Worm (Caenorhabditis elegans) whole organism, L4 larva: ENCODE measurements around the gene F46C5.7.

Experiments
- D1046.2 ChIP-seq: fragments of 200-800 bp; sonication (Bioruptor generic); IDR thresholded peaks from 2 replicates; pipeline ENCODE4 v1.3.6; 2022; ENCODE audit warnings: missing genetic modification characterization, missing compliant biosample characterization
- F10B5.3 ChIP-seq: sonication (generic microtip); optimal IDR thresholded peaks from 2 replicates; lab custom pipeline; 2016; ENCODE audit warnings: mild to moderate bottlenecking, missing genetic modification characterization, missing compliant biosample characterization
- F26F4.8 ChIP-seq: fragments of 200-800 bp; sonication (Bioruptor generic); conservative IDR thresholded peaks from 2 replicates; pipeline ENCODE4 v1.3.6; 2022; ENCODE audit warnings: missing genetic modification characterization, missing compliant biosample characterization
- F37D6.2 ChIP-seq: sonication (generic microtip); optimal IDR thresholded peaks from 2 replicates; lab custom pipeline; 2016; ENCODE audit warnings: mild to moderate bottlenecking, missing genetic modification characterization, missing compliant biosample characterization
- F44E2.7 ChIP-seq: fragments of 200-800 bp; sonication (Bioruptor generic); IDR thresholded peaks from 2 replicates; pipeline ENCODE4 v2.1.2; 2022; ENCODE audit warnings: missing genetic modification characterization, missing compliant biosample characterization
- F49E8.2 ChIP-seq: sonication (generic microtip); optimal IDR thresholded peaks from 2 replicates; lab custom pipeline; 2016; ENCODE audit warnings: missing compliant biosample characterization, mild to moderate bottlenecking, missing genetic modification characterization, borderline replicate concordance
- T26A8.4 ChIP-seq: fragments of 200-800 bp; sonication (Bioruptor generic); IDR thresholded peaks from 2 replicates; pipeline ENCODE4 v1.3.6; 2022; ENCODE audit warnings: missing genetic modification characterization, missing compliant biosample characterization
- Y5F2A.4 ChIP-seq: fragments of 200-800 bp; sonication (Bioruptor generic); optimal IDR thresholded peaks from 2 replicates; lab custom pipeline; 2018; ENCODE audit warnings: mild to moderate bottlenecking, missing genetic modification characterization, missing compliant biosample characterization
- Y75B8A.6 ChIP-seq: fragments of 200-800 bp; sonication (Bioruptor generic); IDR thresholded peaks from 2 replicates; pipeline ENCODE4 v1.3.6; 2022; ENCODE audit warnings: missing genetic modification reagents, missing genetic modification characterization, missing compliant biosample characterization
- ZK337.2 ChIP-seq: fragments of 200-800 bp; sonication (Bioruptor generic); IDR thresholded peaks from 2 replicates; pipeline ENCODE4 v1.3.6; 2022; ENCODE audit warnings: missing genetic modification reagents, missing genetic modification characterization, missing compliant biosample characterization
- aha-1 ChIP-seq: fragments of 150-350 bp; peaks from one replicate; lab custom pipeline; 2014; ENCODE audit warnings: missing biosample characterization, missing genetic modification characterization
- ama-1 ChIP-seq: fragments of 150-350 bp; optimal IDR thresholded peaks from 2 replicates; lab custom pipeline; 2014; ENCODE audit warnings: inconsistent platforms, mixed read lengths
- arid-1 ChIP-seq: fragments of 200-800 bp; sonication (Bioruptor generic); conservative IDR thresholded peaks from 2 replicates; pipeline ENCODE4 v1.3.6; 2022; ENCODE audit warnings: missing genetic modification reagents, missing genetic modification characterization, missing compliant biosample characterization
- ceh-28 ChIP-seq: fragments of 150-350 bp; optimal IDR thresholded peaks from 2 replicates; lab custom pipeline; 2014; ENCODE audit warnings: missing biosample characterization, missing genetic modification reagents, missing genetic modification characterization
- ceh-44 ChIP-seq: fragments of 200-800 bp; sonication (Bioruptor generic); IDR thresholded peaks from 2 replicates; pipeline ENCODE4 v1.3.6; 2022; ENCODE audit warnings: missing genetic modification reagents, missing genetic modification characterization, missing compliant biosample characterization
- ceh-62 ChIP-seq: sonication (generic microtip); optimal IDR thresholded peaks from 2 replicates; lab custom pipeline; 2017; ENCODE audit warnings: missing biosample characterization, missing genetic modification characterization
- ceh-82 ChIP-seq: sonication (generic microtip); optimal IDR thresholded peaks from 2 replicates; lab custom pipeline; 2017; ENCODE audit warnings: missing biosample characterization, missing genetic modification characterization
- ces-1 ChIP-seq: fragments of 150-350 bp; sonication (generic microtip); optimal IDR thresholded peaks from 4 replicates; lab custom pipeline; 2014; ENCODE audit warnings: missing biosample characterization, missing genetic modification reagents, missing genetic modification characterization
- daf-12 ChIP-seq: fragments of 150-350 bp; optimal IDR thresholded peaks from 2 replicates; lab custom pipeline; 2014; ENCODE audit warnings: missing biosample characterization, missing genetic modification reagents, missing genetic modification characterization
- daf-19 ChIP-seq: fragments of 200-800 bp; sonication (Bioruptor generic); conservative IDR thresholded peaks from 2 replicates; pipeline ENCODE4 v1.3.6; 2022; ENCODE audit warnings: missing genetic modification characterization, missing compliant biosample characterization
- daf-8 ChIP-seq: fragments of 200-800 bp; sonication (Bioruptor generic); IDR thresholded peaks from 2 replicates; pipeline ENCODE4 v1.3.6; 2022; ENCODE audit warnings: missing genetic modification characterization, missing compliant biosample characterization
- dmd-6 ChIP-seq: fragments of 200-800 bp; sonication (Bioruptor generic); IDR thresholded peaks from 2 replicates; pipeline ENCODE4 v1.3.6; 2022; ENCODE audit warnings: missing genetic modification reagents, missing genetic modification characterization, missing compliant biosample characterization
- duxl-1 ChIP-seq: sonication (generic microtip); optimal IDR thresholded peaks from 2 replicates; lab custom pipeline; 2016; ENCODE audit warnings: mild to moderate bottlenecking, missing genetic modification characterization, moderate library complexity, missing compliant biosample characterization; ENCODE audit not compliant: poor library complexity
- egl-27 ChIP-seq: sonication (generic microtip); optimal IDR thresholded peaks from 3 replicates; lab custom pipeline; 2017; ENCODE audit warnings: missing biosample characterization, missing genetic modification reagents, missing genetic modification characterization
- egl-43 ChIP-seq: fragments of 200-800 bp; sonication (Bioruptor generic); IDR thresholded peaks from 2 replicates; pipeline ENCODE4 v1.3.6; 2022; ENCODE audit warnings: missing genetic modification reagents, missing genetic modification characterization, missing compliant biosample characterization
- fkh-10 ChIP-seq: fragments of 150-350 bp; optimal IDR thresholded peaks from 2 replicates; lab custom pipeline; 2014; ENCODE audit warnings: missing biosample characterization, missing genetic modification reagents, missing genetic modification characterization
- hlh-11 ChIP-seq: fragments of 200-800 bp; sonication (Bioruptor generic); optimal IDR thresholded peaks from 2 replicates; lab custom pipeline; 2018; ENCODE audit warnings: mild to moderate bottlenecking, missing genetic modification characterization, missing compliant biosample characterization
- hmg-1.1 ChIP-seq: fragments of 200-800 bp; sonication (Bioruptor generic); IDR thresholded peaks from 2 replicates; pipeline ENCODE4 v1.3.6; 2022; ENCODE audit warnings: missing genetic modification reagents, missing genetic modification characterization, missing compliant biosample characterization
- jun-1 ChIP-seq: fragments of 150-350 bp; optimal IDR thresholded peaks from 2 replicates; lab custom pipeline; 2014; ENCODE audit warnings: missing biosample characterization, missing genetic modification reagents, missing genetic modification characterization
- lim-7 ChIP-seq: fragments of 200-800 bp; sonication (Bioruptor generic); IDR thresholded peaks from 2 replicates; pipeline ENCODE4 v1.3.6; 2022; ENCODE audit warnings: missing genetic modification characterization, missing compliant biosample characterization
- lin-1 ChIP-seq: fragments of 200-800 bp; sonication (Bioruptor generic); IDR thresholded peaks from 2 replicates; pipeline ENCODE4 v1.3.6; 2022; ENCODE audit warnings: missing genetic modification reagents, missing genetic modification characterization, missing compliant biosample characterization
- lin-15B ChIP-seq: fragments of 150-350 bp; sonication (generic microtip); optimal IDR thresholded peaks from 3 replicates; lab custom pipeline; 2014; ENCODE audit warnings: missing biosample characterization, missing genetic modification characterization
- lin-38 ChIP-seq: fragments of 200-800 bp; sonication (Bioruptor generic); IDR thresholded peaks from 2 replicates; pipeline ENCODE4 v1.3.6; 2022; ENCODE audit warnings: missing genetic modification reagents, missing genetic modification characterization, missing compliant biosample characterization
- madf-5 ChIP-seq, 2 experiments: fragments of 200-800 bp; sonication (Bioruptor generic); IDR thresholded peaks; 2 replicates each; pipeline ENCODE4 v1.3.6; 2022; ENCODE audit warnings: missing compliant biosample characterization in 2 of 2, missing genetic modification characterization in 2 of 2
- mdl-1 ChIP-seq, 2 experiments: fragments of 150-350 bp in 1 of 2; sonication (generic microtip) in 1 of 2; optimal IDR thresholded peaks; 2 replicates each; lab custom pipeline; 2014 to 2017; ENCODE audit warnings: missing biosample characterization in 2 of 2, missing genetic modification characterization in 2 of 2
- mdt-29 ChIP-seq: fragments of 200-800 bp; sonication (Bioruptor generic); IDR thresholded peaks from 2 replicates; pipeline ENCODE4 v1.3.6; 2022; ENCODE audit warnings: missing genetic modification reagents, missing genetic modification characterization, missing compliant biosample characterization
- mxl-3 ChIP-seq: fragments of 200-800 bp; sonication (Bioruptor generic); optimal IDR thresholded peaks from 2 replicates; lab custom pipeline; 2018; ENCODE audit warnings: mild to moderate bottlenecking, missing genetic modification characterization, missing compliant biosample characterization
- nhr-111 ChIP-seq: fragments of 200-800 bp; sonication (Bioruptor generic); optimal IDR thresholded peaks from 2 replicates; lab custom pipeline; 2018; ENCODE audit warnings: mild to moderate bottlenecking, missing genetic modification characterization, missing compliant biosample characterization
- nhr-237 ChIP-seq: sonication (generic microtip); optimal IDR thresholded peaks from 2 replicates; lab custom pipeline; 2017; ENCODE audit warnings: missing biosample characterization, missing genetic modification characterization
- nhr-42 ChIP-seq: fragments of 200-800 bp; sonication (Bioruptor generic); IDR thresholded peaks from 2 replicates; pipeline ENCODE4 v1.3.6; 2022; ENCODE audit warnings: missing genetic modification characterization, missing compliant biosample characterization
- pqm-1 ChIP-seq: sonication (generic microtip); optimal IDR thresholded peaks from 2 replicates; lab custom pipeline; 2017; ENCODE audit warnings: missing biosample characterization, missing genetic modification characterization
- saeg-2 ChIP-seq: fragments of 200-800 bp; sonication (Bioruptor generic); IDR thresholded peaks from 2 replicates; pipeline ENCODE4 v1.3.6; 2022; ENCODE audit warnings: missing genetic modification reagents, missing genetic modification characterization, missing compliant biosample characterization
- sdz-12 ChIP-seq: fragments of 200-800 bp; sonication (Bioruptor generic); optimal IDR thresholded peaks from 2 replicates; lab custom pipeline; 2018; ENCODE audit warnings: mild to moderate bottlenecking, missing genetic modification characterization, missing compliant biosample characterization
- skn-1 ChIP-seq: fragments of 150-350 bp; optimal IDR thresholded peaks from 2 replicates; lab custom pipeline; 2014; ENCODE audit warnings: missing biosample characterization, missing genetic modification characterization
- tra-1 ChIP-seq: fragments of 200-800 bp; sonication (Bioruptor generic); IDR thresholded peaks from 2 replicates; pipeline ENCODE4 v1.3.6; 2022; ENCODE audit warnings: missing genetic modification reagents, missing genetic modification characterization, missing compliant biosample characterization
- unc-62 ChIP-seq, 3 experiments: fragments of 150-350 bp in 1 of 3; sonication (generic microtip); optimal IDR thresholded peaks in 2 of 3; peaks in 1 of 3; 1 replicate in 1 of 3; 2 replicates in 2 of 3; lab custom pipeline; 2014 to 2017; ENCODE audit warnings: missing biosample characterization in 3 of 3, missing genetic modification characterization in 3 of 3, missing genetic modification reagents in 3 of 3, missing genotype in 1 of 3
- vab-7 ChIP-seq: fragments of 200-800 bp; sonication (Bioruptor generic); IDR thresholded peaks from 2 replicates; pipeline ENCODE4 v1.3.6; 2022; ENCODE audit warnings: missing genetic modification reagents, missing genetic modification characterization, missing compliant biosample characterization
- zfp-2 ChIP-seq: sonication (generic microtip); optimal IDR thresholded peaks from 2 replicates; lab custom pipeline; 2016; ENCODE audit warnings: mild to moderate bottlenecking, missing genetic modification characterization, missing compliant biosample characterization

The F46C5.7 gene

DNA sequence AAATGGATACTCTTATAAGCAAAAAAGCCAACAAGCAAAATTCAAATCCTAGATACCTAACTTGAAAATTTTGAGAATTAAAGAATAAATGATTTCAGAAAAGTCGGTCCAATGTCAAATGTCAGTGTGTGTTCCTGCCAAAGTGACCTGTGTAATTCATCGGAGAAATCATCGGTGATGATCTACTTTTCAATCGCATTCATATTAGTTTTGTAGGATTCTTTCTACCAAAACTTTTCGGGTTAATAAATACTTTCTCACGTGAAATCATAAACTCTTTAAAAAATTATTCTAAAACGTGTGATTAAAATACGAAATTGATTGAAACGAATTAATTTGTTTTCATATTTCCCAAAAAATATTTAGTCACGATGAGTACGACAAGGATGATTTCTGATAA is at the start of gene F46C5.7:
Gene F46C5.7, plus strand, starts transcription at position 301 of the 400 bp plus-strand sequence.
- TF ChIP-seq vab-7: no peak
- no peak for TF ChIP-seq ZK337.2
- TF ChIP-seq D1046.2 (GFP tag; lab: Robert Waterston, UW): no peak
- TF ChIP-seq ceh-82 (tag; lab: Kevin White, UChicago): no peak
- no peak for TF ChIP-seq egl-27 (tag; lab: Kevin White, UChicago)
- no peak for TF ChIP-seq F44E2.7 (GFP tag; lab: Robert Waterston, UW)
- no peak for TF ChIP-seq unc-62 (GFP tag; optimal IDR thresholded peaks at IDR 0.05 in 1 of 2; lab: Kevin White, UChicago)
- TF ChIP-seq unc-62 (tag; optimal IDR thresholded peaks at IDR 0.05; lab: Kevin White, UChicago): no peak
- no peak for TF ChIP-seq hlh-11 (tag; lab: Kevin White, UChicago)
- no peak for TF ChIP-seq ceh-62

DNA sequence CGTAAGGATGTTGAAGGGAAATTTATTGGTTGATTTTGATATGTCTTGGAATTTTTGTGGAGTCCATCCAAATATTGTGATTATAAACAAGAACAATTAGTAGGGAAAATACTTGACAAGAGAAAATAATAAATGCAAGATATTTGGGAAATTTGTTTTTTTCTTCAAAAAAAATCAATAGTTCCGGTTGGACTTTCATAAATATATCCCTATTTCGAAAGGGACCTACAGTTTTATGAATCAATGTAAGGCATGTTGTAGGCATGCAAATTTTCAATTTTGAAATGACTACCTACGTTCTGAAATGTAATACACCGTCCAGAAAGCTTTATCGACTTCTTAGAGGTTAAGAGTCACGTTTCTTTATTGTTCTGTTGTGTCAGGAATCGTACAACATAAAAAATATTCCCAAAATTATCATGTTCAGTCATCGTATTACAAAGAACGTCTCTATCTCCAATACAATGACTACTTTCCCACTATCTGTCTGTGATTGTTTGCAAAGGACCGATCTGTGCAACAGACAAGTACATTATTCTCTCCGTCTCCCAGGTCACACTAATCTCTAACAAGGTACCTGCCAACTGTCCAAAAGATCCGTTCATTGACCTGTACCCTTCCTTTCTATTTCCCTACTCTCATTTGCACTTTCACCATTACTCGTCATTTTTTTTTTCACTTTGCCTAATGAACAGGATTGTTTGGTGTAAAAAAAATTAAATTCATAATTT is 49.1 kb upstream of the F46C5.7 start, which contains the start of gene F07H5.13:
Gene F07H5.13, plus strand, starts transcription at position 730 of the 731 bp plus-strand sequence.
- TF ChIP-seq madf-5 (GFP tag; IDR thresholded peaks at IDR 0.05; lab: Robert Waterston, UW) (no peak), tra-1 (GFP tag; lab: Robert Waterston, UW) (no peak), pqm-1 (tag; lab: Kevin White, UChicago) (no peak), ceh-28 (tag; lab: Kevin White, UChicago) (no peak), ZK337.2 (no peak), T26A8.4 (peak; percentile 89), aha-1 (no peak), egl-27 (tag; lab: Kevin White, UChicago) (no peak), daf-8 (GFP tag; lab: Robert Waterston, UW) (no peak), lin-1 (no peak), zfp-2 (no peak), ama-1 (lab: Kevin White, UChicago) (peak; percentile 16), duxl-1 (tag; lab: Kevin White, UChicago) (peak; percentile 30), nhr-42 (peak; percentile 40; the same call in 1 of the 2 replicates), daf-19 (GFP tag; lab: Robert Waterston, UW) (no peak), sdz-12 (GFP tag; lab: Kevin White, UChicago) (peak; percentile 37), F10B5.3 (peak; percentile 0), mdl-1 (tag; optimal IDR thresholded peaks at IDR 0.05; lab: Kevin White, UChicago) (no peak), skn-1 (tag; lab: Kevin White, UChicago) (no peak), ces-1 (GFP tag; lab: Kevin White, UChicago) (no peak), Y5F2A.4 (GFP tag; lab: Kevin White, UChicago) (no peak), lin-38 (GFP tag; lab: Robert Waterston, UW) (peak; percentile 44), jun-1 (no peak), F49E8.2 (tag; lab: Kevin White, UChicago) (no peak), F37D6.2 (no peak), daf-12 (tag; lab: Kevin White, UChicago) (no peak), fkh-10 (no peak), saeg-2 (GFP tag; lab: Robert Waterston, UW) (0 out of 2 replicates have a peak, but pooled peaks have one; percentile 42), arid-1 (GFP tag; lab: Robert Waterston, UW) (peak; percentile 56), F26F4.8 (GFP tag; lab: Robert Waterston, UW) (no peak), nhr-237 (tag; lab: Kevin White, UChicago) (no peak), hlh-11 (tag; lab: Kevin White, UChicago) (peak; percentile 21), lin-15B (tag; lab: Kevin White, UChicago) (no peak), mdt-29 (GFP tag; lab: Robert Waterston, UW) (no peak), egl-43 (no peak), ceh-44 (no peak), Y75B8A.6 (GFP tag; lab: Robert Waterston, UW) (no peak), dmd-6 (GFP tag; lab: Robert Waterston, UW) (no peak), hmg-1.1 (0 out of 2 replicates have a peak, but pooled peaks have one; percentile 42), lim-7 (GFP tag; lab: Robert Waterston, UW) (no peak), mxl-3 (GFP tag; lab: Kevin White, UChicago) (no peak), nhr-111 (GFP tag; lab: Kevin White, UChicago) (no peak)
